Fruit fly (Drosophila melanogaster): Measurements from ENCODE around the gene Antp.

- TF ChIP-seq rn (GFP tag; IDR thresholded peaks at IDR 0.05): no peak
- TF ChIP-seq CG15710 (tag; optimal IDR thresholded peaks at IDR 0.05): no peak
- TF ChIP-seq CG8159 (tag; optimal IDR thresholded peaks at IDR 0.05): no peak
- no peak for TF ChIP-seq CG32121 (GFP tag; IDR thresholded peaks at IDR 0.05)
- TF ChIP-seq EcR (GFP tag; optimal IDR thresholded peaks at IDR 0.05): no peak
- no peak for TF ChIP-seq CG14655 (GFP tag; optimal IDR thresholded peaks at IDR 0.05)
- no peak for TF ChIP-seq Pif1A (GFP tag; optimal IDR thresholded peaks at IDR 0.05)
- no peak for TF ChIP-seq D1 (tag; optimal IDR thresholded peaks at IDR 0.05)
- no peak for TF ChIP-seq Pif1B (GFP tag; optimal IDR thresholded peaks at IDR 0.05)
- TF ChIP-seq CG17806 (tag; optimal IDR thresholded peaks at IDR 0.05): no peak
- TF ChIP-seq CG8301 (tag; optimal IDR thresholded peaks at IDR 0.05): no peak
- TF ChIP-seq CG10348 (GFP tag; IDR thresholded peaks at IDR 0.05): no peak
- TF ChIP-seq CG13204 (GFP tag; optimal IDR thresholded peaks at IDR 0.05): no peak
- no peak for TF ChIP-seq CG4496 (GFP tag; IDR thresholded peaks at IDR 0.05)
Observed at dm6 chr3R:6853002-6853401, 146.0 kb downstream of the Antp start.

All from whole organism, pupa.